Fruit fly (Drosophila melanogaster) whole organism, embryonic: Measurements from ENCODE around the gene CG7071.

Experiments used
- Atf-2 ChIP-seq: fragments of 200-800 bp; sonication (Bioruptor generic); optimal IDR thresholded peaks from 2 replicates; lab custom pipeline; 2016; ENCODE audit warnings: missing biosample characterization, missing genetic modification characterization
- BEAF-32 ChIP-seq: fragments of 200-800 bp; sonication (Bioruptor generic); optimal IDR thresholded peaks from 3 replicates; lab custom pipeline; 2017; ENCODE audit warnings: missing biosample characterization, missing genetic modification characterization, mild to moderate bottlenecking, moderate library complexity, missing genetic modification reagents
- CG11696 ChIP-seq: fragments of 200-800 bp; sonication (Bioruptor generic); IDR thresholded peaks from 2 replicates; pipeline ENCODE4 v1.3.6; 2022; ENCODE audit warnings: missing biosample characterization, missing genetic modification characterization
- CG11723 ChIP-seq: fragments of 200-800 bp; sonication (Bioruptor generic); optimal IDR thresholded peaks from 2 replicates; lab custom pipeline; 2017; ENCODE audit warnings: missing biosample characterization, mild to moderate bottlenecking, missing genetic modification characterization
- CG2678 ChIP-seq: fragments of 200-800 bp; sonication (Bioruptor generic); optimal IDR thresholded peaks from 3 replicates; lab custom pipeline; 2019; ENCODE audit warnings: missing biosample characterization, mild to moderate bottlenecking, missing genetic modification characterization, moderate library complexity
- CG30431 ChIP-seq: fragments of 200-800 bp; sonication (Bioruptor generic); optimal IDR thresholded peaks from 2 replicates; lab custom pipeline; 2017; ENCODE audit warnings: missing biosample characterization, missing genetic modification characterization
- CG3407 ChIP-seq: fragments of 200-800 bp; sonication (Bioruptor generic); optimal IDR thresholded peaks from 2 replicates; lab custom pipeline; 2018; ENCODE audit warnings: missing biosample characterization, mild to moderate bottlenecking, missing genetic modification characterization
- CG4707 ChIP-seq: fragments of 200-800 bp; sonication (Bioruptor generic); optimal IDR thresholded peaks from 2 replicates; lab custom pipeline; 2018; ENCODE audit warnings: missing biosample characterization, mild to moderate bottlenecking, missing genetic modification characterization, moderate library complexity
- CG4820 ChIP-seq: fragments of 200-800 bp; sonication (Bioruptor generic); optimal IDR thresholded peaks from 3 replicates; lab custom pipeline; 2016; ENCODE audit warnings: missing biosample characterization, missing genetic modification characterization
- CG5953 ChIP-seq: fragments of 200-800 bp; sonication (Bioruptor generic); IDR thresholded peaks from 2 replicates; pipeline ENCODE4 v1.3.6; 2022; ENCODE audit warnings: missing biosample characterization, missing genetic modification characterization
- CG6813 ChIP-seq: fragments of 200-800 bp; sonication (Bioruptor generic); optimal IDR thresholded peaks from 2 replicates; lab custom pipeline; 2017; ENCODE audit warnings: missing biosample characterization, missing genetic modification characterization, mild to moderate bottlenecking, moderate library complexity, missing genetic modification reagents
- CG7839 ChIP-seq: fragments of 200-800 bp; sonication (Bioruptor generic); optimal IDR thresholded peaks from 3 replicates; lab custom pipeline; 2018; ENCODE audit warnings: missing biosample characterization, mild to moderate bottlenecking, missing genetic modification characterization, moderate library complexity
- CG8089 ChIP-seq: fragments of 200-800 bp; sonication (Bioruptor generic); optimal IDR thresholded peaks from 3 replicates; lab custom pipeline; 2016; ENCODE audit warnings: missing biosample characterization, missing genetic modification characterization
- CG8924 ChIP-seq: fragments of 200-800 bp; optimal IDR thresholded peaks from 3 replicates; lab custom pipeline; 2019; ENCODE audit warnings: missing biosample characterization, mild to moderate bottlenecking, missing genetic modification characterization, moderate library complexity
- CG9437 ChIP-seq: fragments of 200-800 bp; sonication (Bioruptor generic); optimal IDR thresholded peaks from 2 replicates; lab custom pipeline; 2018; ENCODE audit warnings: missing biosample characterization, mild to moderate bottlenecking, missing genetic modification characterization
- CG9797 ChIP-seq: fragments of 200-800 bp; sonication (Bioruptor generic); optimal IDR thresholded peaks from 3 replicates; lab custom pipeline; 2018; ENCODE audit warnings: missing biosample characterization, mild to moderate bottlenecking, missing genetic modification characterization
- CG9932 ChIP-seq: fragments of 200-800 bp; sonication (Bioruptor generic); IDR thresholded peaks from 2 replicates; pipeline ENCODE4 v1.3.6; 2022; ENCODE audit warnings: missing biosample characterization, missing genetic modification characterization
- D19B ChIP-seq: fragments of 200-800 bp; sonication (Bioruptor generic); optimal IDR thresholded peaks from 2 replicates; lab custom pipeline; 2017; ENCODE audit warnings: missing biosample characterization, mild to moderate bottlenecking, missing genetic modification characterization
- Elba2 ChIP-seq: fragments of 200-800 bp; sonication (Bioruptor generic); optimal IDR thresholded peaks from 3 replicates; lab custom pipeline; 2016; ENCODE audit warnings: missing biosample characterization, missing genetic modification characterization
- Gsc ChIP-seq: fragments of 200-800 bp; sonication (Bioruptor generic); IDR thresholded peaks from 2 replicates; pipeline ENCODE4 v1.3.6; 2022; ENCODE audit warnings: missing biosample characterization, missing genetic modification characterization
- HLH4C ChIP-seq: fragments of 200-800 bp; sonication (Bioruptor generic); IDR thresholded peaks from 3 replicates; pipeline ENCODE4 v1.3.6; 2022; ENCODE audit warnings: missing biosample characterization, missing genetic modification characterization; ENCODE audit not compliant: partially characterized antibody
- Hr78 ChIP-seq, 2 experiments: fragments of 200-800 bp in 1 of 2; fragments of >200 bp in 1 of 2; sonication (Bioruptor generic) in 1 of 2; optimal IDR thresholded peaks; 2 replicates each; lab custom pipeline; 2017 to 2019; ENCODE audit warnings: missing biosample characterization in 2 of 2, missing genetic modification characterization in 2 of 2, mild to moderate bottlenecking in 1 of 2, moderate library complexity in 1 of 2
- Hsf ChIP-seq: fragments of 200-800 bp; sonication (Bioruptor generic); optimal IDR thresholded peaks from 3 replicates; lab custom pipeline; 2016; ENCODE audit warnings: missing biosample characterization, missing genetic modification characterization
- Lim3 ChIP-seq: fragments of 200-800 bp; sonication (Bioruptor generic); IDR thresholded peaks from 2 replicates; pipeline ENCODE4 v1.3.6; 2022; ENCODE audit warnings: missing biosample characterization, missing genetic modification characterization
- Myb ChIP-seq: fragments of 200-800 bp; sonication (Bioruptor generic); optimal IDR thresholded peaks from 2 replicates; lab custom pipeline; 2016; ENCODE audit warnings: missing biosample characterization, missing genetic modification characterization
- NC2β ChIP-seq: fragments of 200-800 bp; sonication (Bioruptor generic); optimal IDR thresholded peaks from 2 replicates; lab custom pipeline; 2016; ENCODE audit warnings: missing biosample characterization, missing genetic modification characterization
- Optix ChIP-seq: fragments of 200-800 bp; sonication (Bioruptor generic); IDR thresholded peaks from 3 replicates; pipeline ENCODE4 v1.3.6; 2022; ENCODE audit warnings: missing biosample characterization, missing genetic modification characterization
- Pdp1 ChIP-seq, 2 experiments: fragments of 200-800 bp; sonication (Bioruptor generic); optimal IDR thresholded peaks; 3 replicates each; lab custom pipeline; 2016; ENCODE audit warnings: missing biosample characterization in 2 of 2, missing genetic modification characterization in 2 of 2, mild to moderate bottlenecking in 1 of 2, moderate library complexity in 1 of 2
- Sox100B ChIP-seq: fragments of 200-800 bp; sonication (Bioruptor generic); optimal IDR thresholded peaks from 3 replicates; lab custom pipeline; 2018; ENCODE audit warnings: missing biosample characterization, mild to moderate bottlenecking, missing genetic modification characterization
- Tbp ChIP-seq: fragments of >200 bp; optimal IDR thresholded peaks from 2 replicates; lab custom pipeline; 2018; ENCODE audit warnings: missing biosample characterization, missing genetic modification characterization
- ac ChIP-seq: fragments of 200-800 bp; sonication (Bioruptor generic); optimal IDR thresholded peaks from 3 replicates; lab custom pipeline; 2017; ENCODE audit warnings: missing biosample characterization, mild to moderate bottlenecking, missing genetic modification characterization
- ap ChIP-seq: fragments of 200-800 bp; sonication (Bioruptor generic); IDR thresholded peaks from 2 replicates; pipeline ENCODE4 v1.3.6; 2022; ENCODE audit warnings: missing biosample characterization, missing genetic modification characterization
- cato ChIP-seq: fragments of 200-800 bp; sonication (Bioruptor generic); optimal IDR thresholded peaks from 2 replicates; lab custom pipeline; 2016; ENCODE audit warnings: missing biosample characterization, missing genetic modification characterization, borderline replicate concordance
- crc ChIP-seq: fragments of 200-800 bp; sonication (Bioruptor generic); optimal IDR thresholded peaks from 2 replicates; lab custom pipeline; 2016; ENCODE audit warnings: missing biosample characterization, missing genetic modification characterization
- croc ChIP-seq: fragments of 200-800 bp; sonication (Bioruptor generic); conservative IDR thresholded peaks from 3 replicates; pipeline ENCODE4 v1.3.6; 2022; ENCODE audit warnings: missing biosample characterization, missing genetic modification characterization
- fd102C ChIP-seq: fragments of 200-800 bp; sonication (Bioruptor generic); optimal IDR thresholded peaks from 2 replicates; lab custom pipeline; 2018; ENCODE audit warnings: missing biosample characterization, mild to moderate bottlenecking, missing genetic modification characterization, moderate library complexity
- gcm ChIP-seq: fragments of 200-800 bp; sonication (Bioruptor generic); optimal IDR thresholded peaks from 2 replicates; lab custom pipeline; 2019; ENCODE audit warnings: missing biosample characterization, mild to moderate bottlenecking, missing genetic modification characterization, moderate library complexity
- her ChIP-seq: fragments of 200-800 bp; sonication (Bioruptor generic); optimal IDR thresholded peaks from 2 replicates; lab custom pipeline; 2016; ENCODE audit warnings: missing biosample characterization, missing genetic modification characterization
- inv ChIP-seq: fragments of 200-800 bp; sonication (Bioruptor generic); IDR thresholded peaks from 2 replicates; pipeline ENCODE4 v1.3.6; 2022; ENCODE audit warnings: missing biosample characterization, missing genetic modification characterization; ENCODE audit not compliant: partially characterized antibody
- jigr1 ChIP-seq: fragments of 200-800 bp; sonication (Bioruptor generic); IDR thresholded peaks from 3 replicates; pipeline ENCODE4 v1.3.6; 2022; ENCODE audit warnings: missing biosample characterization, missing genetic modification characterization
- mam ChIP-seq: fragments of 200-800 bp; sonication (Bioruptor generic); optimal IDR thresholded peaks from 3 replicates; lab custom pipeline; 2016; ENCODE audit warnings: missing biosample characterization, missing genetic modification characterization
- mirr ChIP-seq: fragments of 200-800 bp; sonication (Bioruptor generic); optimal IDR thresholded peaks from 3 replicates; lab custom pipeline; 2018; ENCODE audit warnings: missing biosample characterization, mild to moderate bottlenecking, missing genetic modification characterization
- mld ChIP-seq: fragments of 200-800 bp; sonication (Bioruptor generic); IDR thresholded peaks from 3 replicates; pipeline ENCODE4 v1.3.6; 2022; ENCODE audit warnings: missing biosample characterization, missing genetic modification characterization; ENCODE audit not compliant: partially characterized antibody
- sna ChIP-seq: fragments of 200-800 bp; sonication (Bioruptor generic); IDR thresholded peaks from 2 replicates; pipeline ENCODE4 v1.3.6; 2022; ENCODE audit warnings: missing biosample characterization, missing genetic modification characterization; ENCODE audit not compliant: partially characterized antibody
- unpg ChIP-seq: fragments of 200-800 bp; sonication (Bioruptor generic); optimal IDR thresholded peaks from 3 replicates; lab custom pipeline; 2018; ENCODE audit warnings: missing biosample characterization, mild to moderate bottlenecking, missing genetic modification characterization, moderate library complexity
- vnd ChIP-seq: fragments of 200-800 bp; sonication (Bioruptor generic); IDR thresholded peaks from 3 replicates; pipeline ENCODE4 v1.3.6; 2022; ENCODE audit warnings: missing biosample characterization, missing genetic modification characterization; ENCODE audit not compliant: partially characterized antibody
- yki ChIP-seq: fragments of >200 bp; optimal IDR thresholded peaks from 3 replicates; lab custom pipeline; 2018
- z ChIP-seq: fragments of 200-800 bp; sonication (Bioruptor generic); IDR thresholded peaks from 3 replicates; pipeline ENCODE4 v1.3.6; 2022; ENCODE audit warnings: missing biosample characterization, missing genetic modification characterization
- zen2 ChIP-seq: fragments of 200-800 bp; sonication (Bioruptor generic); IDR thresholded peaks from 3 replicates; pipeline ENCODE4 v1.3.6; 2022; ENCODE audit warnings: missing biosample characterization, missing genetic modification characterization; ENCODE audit not compliant: partially characterized antibody
- zfh1 ChIP-seq: fragments of 200-800 bp; sonication (Bioruptor generic); IDR thresholded peaks from 3 replicates; pipeline ENCODE4 v1.3.6; 2022; ENCODE audit warnings: missing biosample characterization, missing genetic modification characterization

CG7071 gene

dm6 chr3R:22358810-22359209, 3.6 kb upstream of the CG7071 start (continued):
- TF ChIP-seq Atf-2 (GFP tag; lab: Kevin White, UChicago) = peak; percentile 61
- TF ChIP-seq Pdp1 (GFP tag; optimal IDR thresholded peaks at IDR 0.05; lab: Kevin White, UChicago) = peak in 1 of 2 experiments; percentile 57
- no peak for TF ChIP-seq CG9932 (GFP tag; lab: Robert Waterston, UW)
- no peak for TF ChIP-seq her
- TF ChIP-seq CG4707 = peak; percentile 67
- no peak for TF ChIP-seq z (GFP tag; lab: Robert Waterston, UW)
- peak; percentile 54 for TF ChIP-seq CG7839 (tag; lab: Kevin White, UChicago)
- TF ChIP-seq yki (lab: Kevin White, UChicago) = no peak
- peak; percentile 48 for TF ChIP-seq croc
- TF ChIP-seq zfh1 (GFP tag; lab: Robert Waterston, UW) = peak; percentile 80
- TF ChIP-seq D19B (GFP tag; lab: Kevin White, UChicago) = no peak
- no peak for TF ChIP-seq CG9437
- peak; percentile 77 for TF ChIP-seq Sox100B (GFP tag; lab: Kevin White, UChicago)
- no peak for TF ChIP-seq BEAF-32 (GFP tag; lab: Kevin White, UChicago)
- TF ChIP-seq ac = peak; percentile 57
- peak; percentile 51 for TF ChIP-seq Hsf (GFP tag; lab: Kevin White, UChicago)
- TF ChIP-seq crc (GFP tag; lab: Kevin White, UChicago) = no peak
- TF ChIP-seq CG6813 = peak; percentile 86
- peak; percentile 66; the same call in 1 of the 2 replicates for TF ChIP-seq CG11696 (GFP tag; lab: Robert Waterston, UW)
- TF ChIP-seq Optix (GFP tag; lab: Robert Waterston, UW) = peak; percentile 60; the same call in 1 of the 3 replicates
- TF ChIP-seq vnd (GFP tag; lab: Robert Waterston, UW) = no peak
- TF ChIP-seq NC2β (GFP tag; lab: Kevin White, UChicago) = peak; percentile 82
- TF ChIP-seq Myb (GFP tag; lab: Kevin White, UChicago) = no peak
- peak; percentile 81 for TF ChIP-seq CG2678 (tag; lab: Kevin White, UChicago)
- TF ChIP-seq mam (GFP tag; lab: Kevin White, UChicago) = no peak
- no peak for TF ChIP-seq inv (GFP tag; lab: Robert Waterston, UW)
- TF ChIP-seq fd102C (GFP tag; lab: Kevin White, UChicago) = no peak
- no peak for TF ChIP-seq mirr (GFP tag; lab: Kevin White, UChicago)
- no peak for TF ChIP-seq sna (GFP tag; lab: Robert Waterston, UW)
- TF ChIP-seq jigr1 = no peak
- no peak for TF ChIP-seq zen2 (GFP tag; lab: Robert Waterston, UW)
- no peak for TF ChIP-seq Elba2
- TF ChIP-seq mld (GFP tag; lab: Robert Waterston, UW) = no peak
- TF ChIP-seq unpg = peak; percentile 69
- TF ChIP-seq CG4820 (GFP tag; lab: Kevin White, UChicago) = peak; percentile 79
- peak; percentile 57 for TF ChIP-seq gcm
- 0 out of 2 replicates have a peak, but pooled peaks have one; percentile 21 for TF ChIP-seq ap (GFP tag; lab: Robert Waterston, UW)
- peak; percentile 64 for TF ChIP-seq cato (GFP tag; lab: Kevin White, UChicago)
- no peak for TF ChIP-seq Tbp (GFP tag; lab: Kevin White, UChicago)
- no peak for TF ChIP-seq HLH4C
- TF ChIP-seq CG11723 (GFP tag; lab: Kevin White, UChicago) = peak; percentile 47
- TF ChIP-seq CG9797 (GFP tag; lab: Kevin White, UChicago) = no peak
- peak; percentile 59 for TF ChIP-seq CG8089
- no peak for TF ChIP-seq Lim3
- TF ChIP-seq Gsc (GFP tag; lab: Robert Waterston, UW) = no peak
- peak in 1 of 2 experiments; percentile 34 for TF ChIP-seq Hr78 (GFP tag; optimal IDR thresholded peaks at IDR 0.05; lab: Kevin White, UChicago)
- peak; percentile 37 for TF ChIP-seq CG30431 (GFP tag; lab: Kevin White, UChicago)
- peak; percentile 57; the same call in 1 of the 2 replicates for TF ChIP-seq CG5953 (GFP tag; lab: Robert Waterston, UW)
- peak; percentile 72 for TF ChIP-seq CG8924 (tag; lab: Kevin White, UChicago)
- TF ChIP-seq CG3407 = peak; percentile 83
